Fruit fly (Drosophila melanogaster): ENCODE data around the gene fiz.

DNA sequence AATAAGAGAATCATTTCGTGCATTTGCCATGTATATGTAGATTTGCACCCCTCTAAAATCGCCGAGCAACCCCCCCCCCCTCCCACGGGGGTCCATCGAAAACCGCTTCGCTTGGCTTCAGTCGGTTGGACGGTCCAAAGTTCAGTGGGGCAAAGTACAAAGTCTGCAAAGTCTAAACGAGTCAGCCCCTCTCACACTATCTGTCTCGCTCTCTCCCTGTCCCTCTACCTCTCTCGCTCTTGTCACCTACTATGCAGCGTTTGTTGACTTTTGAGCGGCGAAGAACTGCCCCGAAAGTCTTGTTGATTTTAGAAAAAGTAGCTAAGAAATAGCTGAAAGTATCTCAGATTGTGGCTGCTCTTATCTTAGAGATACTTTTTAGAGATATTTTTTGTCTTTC, 37.9 kb upstream of the fiz start:
- TF ChIP-seq h (GFP tag; optimal IDR thresholded peaks at IDR 0.05) (no peak), CG9705 (GFP tag; optimal IDR thresholded peaks at IDR 0.05) (peak; percentile 9), woc (GFP tag; optimal IDR thresholded peaks at IDR 0.05) (no peak), br (GFP tag; optimal IDR thresholded peaks at IDR 0.05) (no peak), usp (GFP tag; optimal IDR thresholded peaks at IDR 0.05) (no peak), Dif (GFP tag; optimal IDR thresholded peaks at IDR 0.05; ENCODE audit: partially characterized antibody) (no peak), N (GFP tag; optimal IDR thresholded peaks at IDR 0.05) (no peak)
